Worm (Caenorhabditis elegans) whole organism, L4 larva: ENCODE data around the gene R04F11.2.
A peak's percentile ranks its signal among the peaks of the same experiment; 100 is the strongest.

Experiments used
- D1046.2 ChIP-seq: fragments of 200-800 bp; sonication (Bioruptor generic); IDR thresholded peaks from 2 replicates; pipeline ENCODE4 v1.3.6; 2022; ENCODE audit warnings: missing genetic modification characterization, missing compliant biosample characterization
- R02D3.7 ChIP-seq: fragments of 150-350 bp; sonication (generic microtip); optimal IDR thresholded peaks from 3 replicates; lab custom pipeline; 2014; ENCODE audit warnings: missing biosample characterization, missing genetic modification characterization
- Y105C5A.15 ChIP-seq: fragments of 200-800 bp; sonication (Bioruptor generic); IDR thresholded peaks from 2 replicates; pipeline ENCODE4 v1.3.6; 2022; ENCODE audit warnings: missing genetic modification characterization, missing compliant biosample characterization
- Y48G9A.11 ChIP-seq: fragments of 200-800 bp; sonication (Bioruptor generic); IDR thresholded peaks from 2 replicates; pipeline ENCODE4 v1.3.6; 2022; ENCODE audit warnings: missing genetic modification reagents, missing genetic modification characterization, missing compliant biosample characterization
- ZK546.5 ChIP-seq, 2 experiments: sonication (generic microtip); optimal IDR thresholded peaks; 2 replicates each; lab custom pipeline; 2017; ENCODE audit warnings: missing biosample characterization in 2 of 2, missing genetic modification characterization in 2 of 2
- aha-1 ChIP-seq: fragments of 150-350 bp; peaks from one replicate; lab custom pipeline; 2014; ENCODE audit warnings: missing biosample characterization, missing genetic modification characterization
- aly-2 ChIP-seq: sonication (generic microtip); optimal IDR thresholded peaks from 2 replicates; lab custom pipeline; 2018; ENCODE audit warnings: missing biosample characterization, missing genetic modification characterization
- arid-1 ChIP-seq: fragments of 200-800 bp; sonication (Bioruptor generic); conservative IDR thresholded peaks from 2 replicates; pipeline ENCODE4 v1.3.6; 2022; ENCODE audit warnings: missing genetic modification reagents, missing genetic modification characterization, missing compliant biosample characterization
- ceh-32 ChIP-seq: sonication (generic microtip); optimal IDR thresholded peaks from 2 replicates; lab custom pipeline; 2016; ENCODE audit warnings: mild to moderate bottlenecking, missing genetic modification characterization, missing compliant biosample characterization; ENCODE audit not compliant: poor library complexity
- cey-2 ChIP-seq: sonication (generic microtip); optimal IDR thresholded peaks from 3 replicates; lab custom pipeline; 2017; ENCODE audit warnings: missing genetic modification characterization, mild to moderate bottlenecking, missing compliant biosample characterization, antibody characterized with exemption, borderline replicate concordance; ENCODE audit not compliant: insufficient read depth
- ctbp-1 ChIP-seq: fragments of 200-800 bp; sonication (Bioruptor generic); IDR thresholded peaks from 2 replicates; pipeline ENCODE4 v1.3.6; 2022; ENCODE audit warnings: missing genetic modification reagents, missing genetic modification characterization, missing compliant biosample characterization
- daf-12 ChIP-seq: fragments of 150-350 bp; optimal IDR thresholded peaks from 2 replicates; lab custom pipeline; 2014; ENCODE audit warnings: missing biosample characterization, missing genetic modification reagents, missing genetic modification characterization
- daf-16 ChIP-seq, 3 experiments: sonication (generic microtip); optimal IDR thresholded peaks; 2 replicates each; lab custom pipeline; 2016 to 2017; ENCODE audit warnings: missing genetic modification characterization in 3 of 3, missing genetic modification reagents in 3 of 3, mild to moderate bottlenecking in 2 of 3, missing compliant biosample characterization in 2 of 3, missing biosample characterization in 1 of 3, moderate library complexity in 1 of 3
- daf-19 ChIP-seq: fragments of 200-800 bp; sonication (Bioruptor generic); conservative IDR thresholded peaks from 2 replicates; pipeline ENCODE4 v1.3.6; 2022; ENCODE audit warnings: missing genetic modification characterization, missing compliant biosample characterization
- dmd-6 ChIP-seq: fragments of 200-800 bp; sonication (Bioruptor generic); IDR thresholded peaks from 2 replicates; pipeline ENCODE4 v1.3.6; 2022; ENCODE audit warnings: missing genetic modification reagents, missing genetic modification characterization, missing compliant biosample characterization
- dmd-8 ChIP-seq: fragments of 200-800 bp; sonication (Bioruptor generic); IDR thresholded peaks from 2 replicates; pipeline ENCODE4 v1.3.6; 2022; ENCODE audit warnings: missing genetic modification characterization, missing compliant biosample characterization
- dpl-1 ChIP-seq: fragments of 150-350 bp; optimal IDR thresholded peaks from 2 replicates; lab custom pipeline; 2014; ENCODE audit warnings: missing biosample characterization, missing genetic modification reagents, missing genetic modification characterization
- fos-1 ChIP-seq: fragments of 150-350 bp; optimal IDR thresholded peaks from 2 replicates; lab custom pipeline; 2014; ENCODE audit warnings: missing biosample characterization, missing genetic modification characterization
- hif-1 ChIP-seq, 2 experiments: sonication (generic microtip); optimal IDR thresholded peaks; 2 replicates each; lab custom pipeline; 2016 to 2017; ENCODE audit warnings: missing compliant biosample characterization in 2 of 2, missing genetic modification characterization in 2 of 2, missing genetic modification reagents in 2 of 2, missing genotype in 2 of 2, mild to moderate bottlenecking in 1 of 2
- hmg-1.1 ChIP-seq: fragments of 200-800 bp; sonication (Bioruptor generic); IDR thresholded peaks from 2 replicates; pipeline ENCODE4 v1.3.6; 2022; ENCODE audit warnings: missing genetic modification reagents, missing genetic modification characterization, missing compliant biosample characterization
- lin-1 ChIP-seq: fragments of 200-800 bp; sonication (Bioruptor generic); IDR thresholded peaks from 2 replicates; pipeline ENCODE4 v1.3.6; 2022; ENCODE audit warnings: missing genetic modification reagents, missing genetic modification characterization, missing compliant biosample characterization
- lin-38 ChIP-seq: fragments of 200-800 bp; sonication (Bioruptor generic); IDR thresholded peaks from 2 replicates; pipeline ENCODE4 v1.3.6; 2022; ENCODE audit warnings: missing genetic modification reagents, missing genetic modification characterization, missing compliant biosample characterization
- lin-39 ChIP-seq: fragments of 150-350 bp; optimal IDR thresholded peaks from 2 replicates; lab custom pipeline; 2014; ENCODE audit warnings: missing biosample characterization, missing genetic modification reagents, missing genetic modification characterization
- lsy-2 ChIP-seq, 2 experiments: fragments of 150-350 bp in 1 of 2; sonication (generic microtip) in 1 of 2; optimal IDR thresholded peaks; 2 replicates each; lab custom pipeline; 2014 to 2017; ENCODE audit warnings: missing biosample characterization in 2 of 2, missing genetic modification characterization in 2 of 2
- mdl-1 ChIP-seq, 2 experiments: fragments of 150-350 bp in 1 of 2; sonication (generic microtip) in 1 of 2; optimal IDR thresholded peaks; 2 replicates each; lab custom pipeline; 2014 to 2017; ENCODE audit warnings: missing biosample characterization in 2 of 2, missing genetic modification characterization in 2 of 2
- mdt-29 ChIP-seq: fragments of 200-800 bp; sonication (Bioruptor generic); IDR thresholded peaks from 2 replicates; pipeline ENCODE4 v1.3.6; 2022; ENCODE audit warnings: missing genetic modification reagents, missing genetic modification characterization, missing compliant biosample characterization
- mep-1 ChIP-seq: fragments of 150-350 bp; sonication (generic microtip); optimal IDR thresholded peaks from 3 replicates; lab custom pipeline; 2014; ENCODE audit warnings: missing biosample characterization, missing genetic modification characterization
- mxl-2 ChIP-seq: fragments of 200-800 bp; sonication (Bioruptor generic); conservative IDR thresholded peaks from 2 replicates; pipeline ENCODE4 v1.3.6; 2022; ENCODE audit warnings: missing genetic modification reagents, missing genetic modification characterization, missing compliant biosample characterization
- nhr-102 ChIP-seq: sonication (generic microtip); optimal IDR thresholded peaks from 2 replicates; lab custom pipeline; 2016; ENCODE audit warnings: mild to moderate bottlenecking, missing genetic modification characterization, moderate library complexity, missing compliant biosample characterization
- nhr-11 ChIP-seq: fragments of 150-350 bp; optimal IDR thresholded peaks from 2 replicates; lab custom pipeline; 2014; ENCODE audit warnings: missing biosample characterization, missing genetic modification characterization
- nhr-237 ChIP-seq: sonication (generic microtip); optimal IDR thresholded peaks from 2 replicates; lab custom pipeline; 2017; ENCODE audit warnings: missing biosample characterization, missing genetic modification characterization
- nhr-28 ChIP-seq: fragments of 150-350 bp; optimal IDR thresholded peaks from 2 replicates; lab custom pipeline; 2014; ENCODE audit warnings: missing biosample characterization, missing genetic modification characterization
- nhr-41 ChIP-seq: fragments of 200-800 bp; sonication (Bioruptor generic); IDR thresholded peaks from 2 replicates; pipeline ENCODE4 v1.3.6; 2022; ENCODE audit warnings: missing genetic modification reagents, missing genetic modification characterization, missing compliant biosample characterization
- nhr-42 ChIP-seq: fragments of 200-800 bp; sonication (Bioruptor generic); IDR thresholded peaks from 2 replicates; pipeline ENCODE4 v1.3.6; 2022; ENCODE audit warnings: missing genetic modification characterization, missing compliant biosample characterization
- nhr-48 ChIP-seq: sonication (generic microtip); optimal IDR thresholded peaks from 2 replicates; lab custom pipeline; 2016; ENCODE audit warnings: mild to moderate bottlenecking, missing genetic modification characterization, missing compliant biosample characterization
- nhr-6 ChIP-seq: fragments of 150-350 bp; optimal IDR thresholded peaks from 2 replicates; lab custom pipeline; 2014; ENCODE audit warnings: missing biosample characterization, missing genetic modification characterization
- nhr-77 ChIP-seq: fragments of 150-350 bp; optimal IDR thresholded peaks from 2 replicates; lab custom pipeline; 2014; ENCODE audit warnings: missing biosample characterization, missing genetic modification characterization
- pha-4 ChIP-seq, 2 experiments: fragments of 150-350 bp in 1 of 2; fragments of 200-800 bp in 1 of 2; sonication (Bioruptor generic) in 1 of 2; IDR thresholded peaks in 1 of 2; optimal IDR thresholded peaks in 1 of 2; 2 replicates each; pipeline versions ENCODE4 v1.3.6 to Lab custom; 2014 to 2022; ENCODE audit warnings: missing genetic modification characterization in 2 of 2, missing genetic modification reagents in 2 of 2, missing biosample characterization in 1 of 2, missing compliant biosample characterization in 1 of 2
- rbr-2 ChIP-seq: sonication (generic microtip); optimal IDR thresholded peaks from 2 replicates; lab custom pipeline; 2016; ENCODE audit warnings: missing genotype, missing genetic modification characterization, missing compliant biosample characterization
- snpc-1.2 ChIP-seq: fragments of 200-800 bp; sonication (Bioruptor generic); IDR thresholded peaks from 2 replicates; pipeline ENCODE4 v1.3.6; 2022; ENCODE audit warnings: missing genetic modification reagents, missing genetic modification characterization, missing compliant biosample characterization
- spr-3 ChIP-seq: fragments of 200-800 bp; sonication (Bioruptor generic); optimal IDR thresholded peaks from 2 replicates; lab custom pipeline; 2018; ENCODE audit warnings: mild to moderate bottlenecking, missing genetic modification characterization, missing compliant biosample characterization
- tra-1 ChIP-seq: fragments of 200-800 bp; sonication (Bioruptor generic); IDR thresholded peaks from 2 replicates; pipeline ENCODE4 v1.3.6; 2022; ENCODE audit warnings: missing genetic modification reagents, missing genetic modification characterization, missing compliant biosample characterization
- unc-39 ChIP-seq: sonication (generic microtip); optimal IDR thresholded peaks from 2 replicates; lab custom pipeline; 2017; ENCODE audit warnings: missing biosample characterization, missing genetic modification characterization
- unc-62 ChIP-seq, 3 experiments: fragments of 150-350 bp in 1 of 3; sonication (generic microtip); optimal IDR thresholded peaks in 2 of 3; peaks in 1 of 3; 1 replicate in 1 of 3; 2 replicates in 2 of 3; lab custom pipeline; 2014 to 2017; ENCODE audit warnings: missing biosample characterization in 3 of 3, missing genetic modification characterization in 3 of 3, missing genetic modification reagents in 3 of 3, missing genotype in 1 of 3
- zfp-2 ChIP-seq: sonication (generic microtip); optimal IDR thresholded peaks from 2 replicates; lab custom pipeline; 2016; ENCODE audit warnings: mild to moderate bottlenecking, missing genetic modification characterization, missing compliant biosample characterization
- ztf-11 ChIP-seq: fragments of 150-350 bp; optimal IDR thresholded peaks from 2 replicates; lab custom pipeline; 2014; ENCODE audit warnings: missing biosample characterization, missing genetic modification characterization
- ztf-7 ChIP-seq: fragments of 150-350 bp; optimal IDR thresholded peaks from 2 replicates; lab custom pipeline; 2014; ENCODE audit warnings: missing biosample characterization, missing genetic modification characterization

R04F11.2 gene

ce11 chrV:12300166-12300565 is 18.0 kb upstream of the R04F11.2 start (continued):
- peak in 1 of 2 experiments; percentile 95 for TF ChIP-seq unc-62 (GFP tag; optimal IDR thresholded peaks at IDR 0.05 in 1 of 2; lab: Kevin White, UChicago)
- no peak for TF ChIP-seq unc-62 (tag; optimal IDR thresholded peaks at IDR 0.05; lab: Kevin White, UChicago)
- peak; percentile 80 for TF ChIP-seq mep-1 (tag; lab: Kevin White, UChicago)
- 0 out of 2 replicates have a peak, but pooled peaks have one; percentile 31 for TF ChIP-seq arid-1
- no peak for TF ChIP-seq ztf-7 (tag; lab: Kevin White, UChicago)
- TF ChIP-seq snpc-1.2, result no peak
- peak; percentile 67 for TF ChIP-seq hmg-1.1 (GFP tag; lab: Robert Waterston, UW)
- no peak for TF ChIP-seq ztf-11
- TF ChIP-seq nhr-11 (tag; lab: Kevin White, UChicago), result no peak
- TF ChIP-seq nhr-77 (tag; lab: Kevin White, UChicago), result peak; percentile 32
- peak; percentile 30 for TF ChIP-seq dpl-1 (GFP tag; lab: Kevin White, UChicago)
- TF ChIP-seq Y48G9A.11 (GFP tag; lab: Robert Waterston, UW), result no peak
- peak; percentile 26 for TF ChIP-seq rbr-2 (tag; lab: Kevin White, UChicago)
- no peak for TF ChIP-seq D1046.2 (GFP tag; lab: Robert Waterston, UW)
- TF ChIP-seq lin-39 (tag; lab: Kevin White, UChicago), result no peak
- TF ChIP-seq nhr-42 (GFP tag; lab: Robert Waterston, UW), result no peak
- no peak for TF ChIP-seq nhr-41 (GFP tag; lab: Robert Waterston, UW)
- TF ChIP-seq daf-12, result no peak
- TF ChIP-seq nhr-237 (tag; lab: Kevin White, UChicago), result no peak
- TF ChIP-seq lin-1 (GFP tag; lab: Robert Waterston, UW), result no peak
- peak; percentile 20 for TF ChIP-seq nhr-102 (tag; lab: Kevin White, UChicago)
- peak; percentile 68 for TF ChIP-seq dmd-6
- TF ChIP-seq hif-1 (tag; optimal IDR thresholded peaks at IDR 0.05; lab: Kevin White, UChicago), result no peak
- TF ChIP-seq aha-1 (tag; lab: Kevin White, UChicago), result peak; percentile 92
- TF ChIP-seq pha-4 (GFP tag; IDR thresholded peaks at IDR 0.05; lab: Robert Waterston, UW), result no peak
- TF ChIP-seq pha-4 (tag; optimal IDR thresholded peaks at IDR 0.05; lab: Kevin White, UChicago), result peak; percentile 55
- 0 out of 2 replicates have a peak, but pooled peaks have one; percentile 10 for TF ChIP-seq daf-19 (GFP tag; lab: Robert Waterston, UW)
- 0 out of 2 replicates have a peak, but pooled peaks have one; percentile 6 for TF ChIP-seq lin-38 (GFP tag; lab: Robert Waterston, UW)
- peak in 1 of 2 experiments; percentile 84 for TF ChIP-seq mdl-1 (tag; optimal IDR thresholded peaks at IDR 0.05; lab: Kevin White, UChicago)
- TF ChIP-seq ctbp-1 (GFP tag; lab: Robert Waterston, UW), result no peak

- no peak for TF ChIP-seq nhr-48
- no peak for TF ChIP-seq ceh-32 (tag; lab: Kevin White, UChicago)
- TF ChIP-seq ctbp-1 (GFP tag; lab: Robert Waterston, UW), result no peak
- TF ChIP-seq nhr-28 (tag; lab: Kevin White, UChicago), result peak; percentile 48
- peak in 1 of 2 experiments; percentile 31 for TF ChIP-seq lsy-2 (tag; optimal IDR thresholded peaks at IDR 0.05; lab: Kevin White, UChicago)
- no peak for TF ChIP-seq dmd-6
- peak in 1 of 2 experiments; percentile 85 for TF ChIP-seq unc-62 (GFP tag; optimal IDR thresholded peaks at IDR 0.05 in 1 of 2; lab: Kevin White, UChicago)
- no peak for TF ChIP-seq unc-62 (tag; optimal IDR thresholded peaks at IDR 0.05; lab: Kevin White, UChicago)
- no peak for TF ChIP-seq fos-1 (tag; lab: Kevin White, UChicago)
- no peak for TF ChIP-seq tra-1 (GFP tag; lab: Robert Waterston, UW)
- TF ChIP-seq mep-1 (tag; lab: Kevin White, UChicago), result peak; percentile 32
- no peak for TF ChIP-seq aly-2 (tag; lab: Kevin White, UChicago)
- no peak for TF ChIP-seq aha-1 (tag; lab: Kevin White, UChicago)
- TF ChIP-seq dmd-8 (GFP tag; lab: Robert Waterston, UW), result no peak
- no peak for TF ChIP-seq dpl-1 (GFP tag; lab: Kevin White, UChicago)
- TF ChIP-seq zfp-2 (tag; lab: Kevin White, UChicago), result no peak
- no peak for TF ChIP-seq daf-16 (GFP tag; optimal IDR thresholded peaks at IDR 0.05; lab: Kevin White, UChicago)
- TF ChIP-seq daf-16 (tag; optimal IDR thresholded peaks at IDR 0.05; lab: Kevin White, UChicago), result peak; percentile 90
- TF ChIP-seq ZK546.5 (tag; optimal IDR thresholded peaks at IDR 0.05; lab: Kevin White, UChicago), result no peak
- TF ChIP-seq mxl-2 (GFP tag; lab: Robert Waterston, UW), result no peak
- peak; percentile 64 for TF ChIP-seq nhr-6 (tag; lab: Kevin White, UChicago)
- TF ChIP-seq mdt-29 (GFP tag; lab: Robert Waterston, UW), result no peak
- no peak for TF ChIP-seq R02D3.7
- TF ChIP-seq cey-2, result peak; percentile 64
- no peak for TF ChIP-seq Y105C5A.15 (GFP tag; lab: Robert Waterston, UW)
- TF ChIP-seq spr-3 (GFP tag; lab: Kevin White, UChicago), result no peak
- TF ChIP-seq unc-39, result no peak
- TF ChIP-seq Y48G9A.11 (GFP tag; lab: Robert Waterston, UW), result no peak
Measured at ce11 chrV:12300780-12301460, 17.3 kb upstream of the R04F11.2 start.
